Worm (Caenorhabditis elegans) whole organism, L4 larva: Measurements from ENCODE around the gene srh-277.

Experiments
- F10B5.3 ChIP-seq: sonication (generic microtip); optimal IDR thresholded peaks from 2 replicates; lab custom pipeline; 2016; ENCODE audit warnings: mild to moderate bottlenecking, missing genetic modification characterization, missing compliant biosample characterization
- F26F4.8 ChIP-seq: fragments of 200-800 bp; sonication (Bioruptor generic); conservative IDR thresholded peaks from 2 replicates; pipeline ENCODE4 v1.3.6; 2022; ENCODE audit warnings: missing genetic modification characterization, missing compliant biosample characterization
- F37D6.2 ChIP-seq: sonication (generic microtip); optimal IDR thresholded peaks from 2 replicates; lab custom pipeline; 2016; ENCODE audit warnings: mild to moderate bottlenecking, missing genetic modification characterization, missing compliant biosample characterization
- F49E8.2 ChIP-seq: sonication (generic microtip); optimal IDR thresholded peaks from 2 replicates; lab custom pipeline; 2016; ENCODE audit warnings: missing compliant biosample characterization, mild to moderate bottlenecking, missing genetic modification characterization, borderline replicate concordance
- Y48G9A.11 ChIP-seq: fragments of 200-800 bp; sonication (Bioruptor generic); IDR thresholded peaks from 2 replicates; pipeline ENCODE4 v1.3.6; 2022; ENCODE audit warnings: missing genetic modification reagents, missing genetic modification characterization, missing compliant biosample characterization
- aha-1 ChIP-seq: fragments of 150-350 bp; peaks from one replicate; lab custom pipeline; 2014; ENCODE audit warnings: missing biosample characterization, missing genetic modification characterization
- arid-1 ChIP-seq: fragments of 200-800 bp; sonication (Bioruptor generic); conservative IDR thresholded peaks from 2 replicates; pipeline ENCODE4 v1.3.6; 2022; ENCODE audit warnings: missing genetic modification reagents, missing genetic modification characterization, missing compliant biosample characterization
- attf-4 ChIP-seq: sonication (generic microtip); optimal IDR thresholded peaks from 3 replicates; lab custom pipeline; 2017; ENCODE audit warnings: missing biosample characterization, missing genetic modification characterization
- ceh-28 ChIP-seq: fragments of 150-350 bp; optimal IDR thresholded peaks from 2 replicates; lab custom pipeline; 2014; ENCODE audit warnings: missing biosample characterization, missing genetic modification reagents, missing genetic modification characterization
- ceh-32 ChIP-seq: sonication (generic microtip); optimal IDR thresholded peaks from 2 replicates; lab custom pipeline; 2016; ENCODE audit warnings: mild to moderate bottlenecking, missing genetic modification characterization, missing compliant biosample characterization; ENCODE audit not compliant: poor library complexity
- ceh-44 ChIP-seq: fragments of 200-800 bp; sonication (Bioruptor generic); IDR thresholded peaks from 2 replicates; pipeline ENCODE4 v1.3.6; 2022; ENCODE audit warnings: missing genetic modification reagents, missing genetic modification characterization, missing compliant biosample characterization
- daf-12 ChIP-seq: fragments of 150-350 bp; optimal IDR thresholded peaks from 2 replicates; lab custom pipeline; 2014; ENCODE audit warnings: missing biosample characterization, missing genetic modification reagents, missing genetic modification characterization
- dmd-6 ChIP-seq: fragments of 200-800 bp; sonication (Bioruptor generic); IDR thresholded peaks from 2 replicates; pipeline ENCODE4 v1.3.6; 2022; ENCODE audit warnings: missing genetic modification reagents, missing genetic modification characterization, missing compliant biosample characterization
- dmd-8 ChIP-seq: fragments of 200-800 bp; sonication (Bioruptor generic); IDR thresholded peaks from 2 replicates; pipeline ENCODE4 v1.3.6; 2022; ENCODE audit warnings: missing genetic modification characterization, missing compliant biosample characterization
- dpl-1 ChIP-seq: fragments of 150-350 bp; optimal IDR thresholded peaks from 2 replicates; lab custom pipeline; 2014; ENCODE audit warnings: missing biosample characterization, missing genetic modification reagents, missing genetic modification characterization
- duxl-1 ChIP-seq: sonication (generic microtip); optimal IDR thresholded peaks from 2 replicates; lab custom pipeline; 2016; ENCODE audit warnings: mild to moderate bottlenecking, missing genetic modification characterization, moderate library complexity, missing compliant biosample characterization; ENCODE audit not compliant: poor library complexity
- dve-1 ChIP-seq: sonication (generic microtip); optimal IDR thresholded peaks from 2 replicates; lab custom pipeline; 2017; ENCODE audit warnings: antibody characterized with exemption, mild to moderate bottlenecking, missing genetic modification characterization, missing compliant biosample characterization; ENCODE audit not compliant: insufficient read depth
- hlh-30 ChIP-seq: sonication (generic microtip); optimal IDR thresholded peaks from 2 replicates; lab custom pipeline; 2017; ENCODE audit warnings: antibody characterized with exemption, mild to moderate bottlenecking, missing genetic modification characterization, missing compliant biosample characterization; ENCODE audit not compliant: insufficient read depth
- hmg-1.1 ChIP-seq: fragments of 200-800 bp; sonication (Bioruptor generic); IDR thresholded peaks from 2 replicates; pipeline ENCODE4 v1.3.6; 2022; ENCODE audit warnings: missing genetic modification reagents, missing genetic modification characterization, missing compliant biosample characterization
- jun-1 ChIP-seq: fragments of 150-350 bp; optimal IDR thresholded peaks from 2 replicates; lab custom pipeline; 2014; ENCODE audit warnings: missing biosample characterization, missing genetic modification reagents, missing genetic modification characterization
- lin-1 ChIP-seq: fragments of 200-800 bp; sonication (Bioruptor generic); IDR thresholded peaks from 2 replicates; pipeline ENCODE4 v1.3.6; 2022; ENCODE audit warnings: missing genetic modification reagents, missing genetic modification characterization, missing compliant biosample characterization
- lin-15B ChIP-seq: fragments of 150-350 bp; sonication (generic microtip); optimal IDR thresholded peaks from 3 replicates; lab custom pipeline; 2014; ENCODE audit warnings: missing biosample characterization, missing genetic modification characterization
- lin-38 ChIP-seq: fragments of 200-800 bp; sonication (Bioruptor generic); IDR thresholded peaks from 2 replicates; pipeline ENCODE4 v1.3.6; 2022; ENCODE audit warnings: missing genetic modification reagents, missing genetic modification characterization, missing compliant biosample characterization
- madf-5 ChIP-seq, 2 experiments: fragments of 200-800 bp; sonication (Bioruptor generic); IDR thresholded peaks; 2 replicates each; pipeline ENCODE4 v1.3.6; 2022; ENCODE audit warnings: missing compliant biosample characterization in 2 of 2, missing genetic modification characterization in 2 of 2
- mdl-1 ChIP-seq, 2 experiments: fragments of 150-350 bp in 1 of 2; sonication (generic microtip) in 1 of 2; optimal IDR thresholded peaks; 2 replicates each; lab custom pipeline; 2014 to 2017; ENCODE audit warnings: missing biosample characterization in 2 of 2, missing genetic modification characterization in 2 of 2
- mdt-29 ChIP-seq: fragments of 200-800 bp; sonication (Bioruptor generic); IDR thresholded peaks from 2 replicates; pipeline ENCODE4 v1.3.6; 2022; ENCODE audit warnings: missing genetic modification reagents, missing genetic modification characterization, missing compliant biosample characterization
- nhr-237 ChIP-seq: sonication (generic microtip); optimal IDR thresholded peaks from 2 replicates; lab custom pipeline; 2017; ENCODE audit warnings: missing biosample characterization, missing genetic modification characterization
- nhr-25 ChIP-seq: sonication (generic microtip); optimal IDR thresholded peaks from 2 replicates; lab custom pipeline; 2017; ENCODE audit warnings: missing genetic modification characterization, mild to moderate bottlenecking, missing compliant biosample characterization, antibody characterized with exemption, moderate library complexity, borderline replicate concordance; ENCODE audit not compliant: insufficient read depth
- nhr-28 ChIP-seq: fragments of 150-350 bp; optimal IDR thresholded peaks from 2 replicates; lab custom pipeline; 2014; ENCODE audit warnings: missing biosample characterization, missing genetic modification characterization
- nhr-76 ChIP-seq: fragments of 150-350 bp; optimal IDR thresholded peaks from 2 replicates; lab custom pipeline; 2014; ENCODE audit warnings: missing biosample characterization, missing genetic modification characterization
- nhr-77 ChIP-seq: fragments of 150-350 bp; optimal IDR thresholded peaks from 2 replicates; lab custom pipeline; 2014; ENCODE audit warnings: missing biosample characterization, missing genetic modification characterization
- pha-4 ChIP-seq, 2 experiments: fragments of 150-350 bp in 1 of 2; fragments of 200-800 bp in 1 of 2; sonication (Bioruptor generic) in 1 of 2; IDR thresholded peaks in 1 of 2; optimal IDR thresholded peaks in 1 of 2; 2 replicates each; pipeline versions ENCODE4 v1.3.6 to Lab custom; 2014 to 2022; ENCODE audit warnings: missing genetic modification characterization in 2 of 2, missing genetic modification reagents in 2 of 2, missing biosample characterization in 1 of 2, missing compliant biosample characterization in 1 of 2
- pqm-1 ChIP-seq: sonication (generic microtip); optimal IDR thresholded peaks from 2 replicates; lab custom pipeline; 2017; ENCODE audit warnings: missing biosample characterization, missing genetic modification characterization
- skn-1 ChIP-seq: fragments of 150-350 bp; optimal IDR thresholded peaks from 2 replicates; lab custom pipeline; 2014; ENCODE audit warnings: missing biosample characterization, missing genetic modification characterization
- unc-62 ChIP-seq, 3 experiments: fragments of 150-350 bp in 1 of 3; sonication (generic microtip); optimal IDR thresholded peaks in 2 of 3; peaks in 1 of 3; 1 replicate in 1 of 3; 2 replicates in 2 of 3; lab custom pipeline; 2014 to 2017; ENCODE audit warnings: missing biosample characterization in 3 of 3, missing genetic modification characterization in 3 of 3, missing genetic modification reagents in 3 of 3, missing genotype in 1 of 3

The srh-277 gene

DNA sequence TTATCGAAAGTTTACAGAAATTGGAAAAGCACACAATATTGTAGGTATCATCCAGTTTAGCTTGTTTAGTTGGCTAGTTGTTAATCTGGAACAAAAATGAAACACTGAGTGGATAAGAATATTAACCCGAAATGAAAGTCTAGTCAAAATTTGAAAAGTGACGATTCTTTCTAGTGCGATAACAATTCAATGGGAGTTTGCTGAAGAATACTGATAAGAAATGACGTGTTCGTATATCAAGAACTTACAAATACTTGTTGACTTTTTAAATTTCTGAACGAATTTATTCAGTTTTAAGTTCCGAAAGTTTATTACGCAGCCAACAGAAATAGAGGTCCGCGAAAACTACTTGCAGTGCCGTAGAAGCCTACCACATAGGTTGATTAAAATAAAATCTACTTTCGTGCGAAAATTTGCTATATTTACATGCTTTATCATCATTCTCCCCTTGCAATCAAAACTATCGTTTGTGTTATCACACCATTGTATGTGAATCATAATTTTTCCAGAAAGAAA, 39.9 kb upstream of the srh-277 start, which contains the start of gene fbxa-88:
Gene fbxa-88 (minus strand): TSS at position 51 of the 516 bp plus-strand sequence.
- TF ChIP-seq nhr-237 (tag; lab: Kevin White, UChicago) (no peak), dmd-6 (GFP tag; lab: Robert Waterston, UW) (peak; percentile 52; the same call in 1 of the 2 replicates), duxl-1 (tag; lab: Kevin White, UChicago) (no peak), jun-1 (tag; lab: Kevin White, UChicago) (no peak), unc-62 (GFP tag; optimal IDR thresholded peaks at IDR 0.05 in 1 of 2; lab: Kevin White, UChicago) (peak in 1 of 2 experiments; percentile 4), unc-62 (tag; optimal IDR thresholded peaks at IDR 0.05; lab: Kevin White, UChicago) (no peak), lin-15B (tag; lab: Kevin White, UChicago) (no peak), arid-1 (GFP tag; lab: Robert Waterston, UW) (no peak), lin-1 (no peak), Y48G9A.11 (GFP tag; lab: Robert Waterston, UW) (no peak), F26F4.8 (GFP tag; lab: Robert Waterston, UW) (no peak), skn-1 (tag; lab: Kevin White, UChicago) (no peak), aha-1 (tag; lab: Kevin White, UChicago) (no peak), pqm-1 (tag; lab: Kevin White, UChicago) (peak; percentile 42), ceh-44 (GFP tag; lab: Robert Waterston, UW) (no peak), ceh-28 (tag; lab: Kevin White, UChicago) (no peak), nhr-25 (tag; lab: Kevin White, UChicago) (no peak), madf-5 (GFP tag; IDR thresholded peaks at IDR 0.05; lab: Robert Waterston, UW) (no peak), dve-1 (tag; lab: Kevin White, UChicago) (no peak), hlh-30 (no peak), dpl-1 (no peak), mdt-29 (no peak), pha-4 (GFP tag; IDR thresholded peaks at IDR 0.05; lab: Robert Waterston, UW) (no peak), pha-4 (tag; optimal IDR thresholded peaks at IDR 0.05; lab: Kevin White, UChicago) (no peak), nhr-28 (peak; percentile 66), attf-4 (tag; lab: Kevin White, UChicago) (no peak), nhr-77 (tag; lab: Kevin White, UChicago) (peak; percentile 41)

DNA sequence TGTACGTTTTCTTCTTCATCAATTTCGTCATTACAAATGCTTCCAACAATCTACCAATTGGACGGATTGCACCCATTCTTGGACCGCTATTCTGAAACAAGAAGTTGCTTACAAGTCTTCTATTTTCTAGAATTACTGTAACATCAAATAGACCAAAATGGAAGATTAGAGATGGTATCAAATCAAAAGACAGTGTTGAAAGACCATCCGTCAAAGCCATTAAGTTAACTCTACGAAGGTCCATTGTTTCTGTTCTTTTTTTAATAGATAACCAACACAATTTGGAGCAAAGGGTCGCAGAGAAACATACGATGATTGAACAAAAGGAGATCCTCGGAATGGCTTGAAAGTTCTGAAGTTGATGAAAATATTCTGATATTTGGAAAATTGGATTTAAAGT, 38.0 kb upstream of the srh-277 start:
- peak in 1 of 2 experiments; percentile 91 for TF ChIP-seq unc-62 (GFP tag; optimal IDR thresholded peaks at IDR 0.05 in 1 of 2; lab: Kevin White, UChicago)
- TF ChIP-seq unc-62 (tag; optimal IDR thresholded peaks at IDR 0.05; lab: Kevin White, UChicago) = no peak
- no peak for TF ChIP-seq lin-38 (GFP tag; lab: Robert Waterston, UW)
- TF ChIP-seq ceh-32 (tag; lab: Kevin White, UChicago) = no peak
- no peak for TF ChIP-seq nhr-76
- TF ChIP-seq hmg-1.1 (GFP tag; lab: Robert Waterston, UW) = no peak
- no peak for TF ChIP-seq F37D6.2
- no peak for TF ChIP-seq F10B5.3 (tag; lab: Kevin White, UChicago)
- TF ChIP-seq, all 104 proteins: peak for 1

DNA sequence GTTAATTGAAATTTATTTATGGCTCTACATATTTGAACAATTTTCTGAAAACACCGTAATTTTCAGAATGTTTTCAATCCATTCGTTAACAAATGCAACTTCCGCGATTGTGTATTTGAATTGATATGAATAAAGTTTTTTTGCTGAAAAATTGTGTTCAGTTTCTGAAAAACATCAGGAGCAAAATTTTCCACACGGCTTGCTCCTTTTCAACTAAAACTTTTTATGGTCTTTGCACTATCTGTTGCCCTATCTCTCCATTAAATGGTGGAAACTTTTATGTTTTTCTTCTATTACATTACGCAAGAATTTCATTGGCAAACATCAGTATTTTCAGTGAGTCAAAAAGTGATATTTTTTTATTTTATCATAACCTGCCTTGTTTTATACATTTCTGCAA, 34.2 kb upstream of the srh-277 start, which contains the start of gene F10A3.4:
Gene F10A3.4 (plus strand): TSS at position 301 of the 400 bp plus-strand sequence.
- TF ChIP-seq dmd-8 (GFP tag; lab: Robert Waterston, UW) (no peak), madf-5 (GFP tag; IDR thresholded peaks at IDR 0.05; lab: Robert Waterston, UW) (no peak), mdl-1 (tag; optimal IDR thresholded peaks at IDR 0.05; lab: Kevin White, UChicago) (no peak), unc-62 (GFP tag; optimal IDR thresholded peaks at IDR 0.05 in 1 of 2; lab: Kevin White, UChicago) (no peak), unc-62 (tag; optimal IDR thresholded peaks at IDR 0.05; lab: Kevin White, UChicago) (no peak), daf-12 (no peak), F49E8.2 (tag; lab: Kevin White, UChicago) (no peak)
